Fruit fly (Drosophila melanogaster) whole organism, wandering third instar larva: Measurements from ENCODE around the gene CG4942.

Experiments used
- Abd-B ChIP-seq: fragments of >200 bp; optimal IDR thresholded peaks from 2 replicates; lab custom pipeline; 2017; ENCODE audit warnings: missing biosample characterization, missing genetic modification characterization
- CG32264 ChIP-seq: fragments of 200-800 bp; sonication (Bioruptor generic); optimal IDR thresholded peaks from 2 replicates; lab custom pipeline; 2016; ENCODE audit warnings: missing biosample characterization, missing genetic modification characterization
- CG9705 ChIP-seq: fragments of 200-800 bp; sonication (Bioruptor generic); optimal IDR thresholded peaks from 2 replicates; lab custom pipeline; 2018; ENCODE audit warnings: missing biosample characterization, mild to moderate bottlenecking, missing genetic modification characterization
- CrebA ChIP-seq: fragments of 200-800 bp; sonication (Bioruptor generic); optimal IDR thresholded peaks from 2 replicates; lab custom pipeline; 2016; ENCODE audit warnings: missing biosample characterization, mild to moderate bottlenecking, missing genetic modification characterization, borderline replicate concordance
- Dfd ChIP-seq: fragments of >200 bp; optimal IDR thresholded peaks from 2 replicates; lab custom pipeline; 2017; ENCODE audit warnings: missing biosample characterization, missing genetic modification characterization
- Dif ChIP-seq: fragments of 200-275, 200-300 bp; sonication (Bioruptor generic); optimal IDR thresholded peaks from 2 replicates; lab custom pipeline; 2018; ENCODE audit warnings: missing biosample characterization, missing genetic modification characterization; ENCODE audit not compliant: partially characterized antibody
- HLH106 ChIP-seq: fragments of 200-800 bp; optimal IDR thresholded peaks from 3 replicates; lab custom pipeline; 2019; ENCODE audit warnings: missing biosample characterization, mild to moderate bottlenecking, missing genetic modification characterization, moderate library complexity
- Hnf4 ChIP-seq: fragments of 200-800 bp; sonication (Bioruptor generic); optimal IDR thresholded peaks from 2 replicates; lab custom pipeline; 2016; ENCODE audit warnings: missing biosample characterization, mild to moderate bottlenecking, missing genetic modification characterization
- Hr78 ChIP-seq: fragments of >200 bp; optimal IDR thresholded peaks from 2 replicates; lab custom pipeline; 2017; ENCODE audit warnings: missing biosample characterization, missing genetic modification characterization
- Hr83 ChIP-seq: fragments of 200-300 bp; sonication (Bioruptor generic); optimal IDR thresholded peaks from 2 replicates; lab custom pipeline; 2016; ENCODE audit warnings: missing biosample characterization, mild to moderate bottlenecking, missing genetic modification characterization, moderate library complexity; ENCODE audit not compliant: poor library complexity, severe bottlenecking
- Jra ChIP-seq: sonication (Bioruptor generic); optimal IDR thresholded peaks from 2 replicates; lab custom pipeline; 2016; ENCODE audit warnings: missing biosample characterization, missing genetic modification characterization
- Mio ChIP-seq: sonication (Bioruptor generic); optimal IDR thresholded peaks from 2 replicates; lab custom pipeline; 2016; ENCODE audit warnings: missing biosample characterization, missing genetic modification characterization
- N ChIP-seq: fragments of >200 bp; optimal IDR thresholded peaks from 2 replicates; lab custom pipeline; 2018; ENCODE audit warnings: missing biosample characterization, missing external identifiers, missing genetic modification characterization
- OdsH ChIP-seq: fragments of 200-800 bp; sonication (Bioruptor generic); optimal IDR thresholded peaks from 2 replicates; lab custom pipeline; 2016; ENCODE audit warnings: missing biosample characterization, mild to moderate bottlenecking, missing genetic modification characterization
- Rel ChIP-seq, 2 experiments: fragments of 200-800 bp; sonication (Bioruptor generic) in 1 of 2; optimal IDR thresholded peaks; 2 replicates in 1 of 2; 3 replicates in 1 of 2; lab custom pipeline; 2016 to 2019; ENCODE audit warnings: mild to moderate bottlenecking in 2 of 2, missing biosample characterization in 2 of 2, missing genetic modification characterization in 2 of 2, moderate library complexity in 1 of 2
- Vsx2 ChIP-seq: fragments of 200-300, 225-300 bp; sonication (Bioruptor generic); optimal IDR thresholded peaks from 2 replicates; lab custom pipeline; 2018; ENCODE audit warnings: missing biosample characterization, missing genetic modification characterization; ENCODE audit not compliant: partially characterized antibody
- br ChIP-seq: fragments of 200-800 bp; sonication (Bioruptor generic); optimal IDR thresholded peaks from 2 replicates; lab custom pipeline; 2016; ENCODE audit warnings: missing biosample characterization, missing genetic modification characterization
- brk ChIP-seq: fragments of 200-800 bp; sonication (Bioruptor generic); optimal IDR thresholded peaks from 2 replicates; lab custom pipeline; 2016; ENCODE audit warnings: missing biosample characterization, mild to moderate bottlenecking, missing genetic modification characterization
- dl ChIP-seq, 2 experiments: fragments of 175-275, 200-275 bp in 1 of 2; fragments of 200-275 bp in 1 of 2; sonication (Bioruptor generic); optimal IDR thresholded peaks; lab custom pipeline; 2018; ENCODE audit warnings: mild to moderate bottlenecking in 2 of 2, missing biosample characterization in 2 of 2, missing genetic modification characterization in 2 of 2, moderate library complexity in 2 of 2; ENCODE audit not compliant: partially characterized antibody in 2 of 2, insufficient read depth in 1 of 2
- dmrt93B ChIP-seq: fragments of 200-800 bp; sonication (Bioruptor generic); optimal IDR thresholded peaks from 2 replicates; lab custom pipeline; 2018; ENCODE audit warnings: missing biosample characterization, mild to moderate bottlenecking, missing genetic modification characterization
- dsf ChIP-seq: sonication (Bioruptor generic); optimal IDR thresholded peaks from 2 replicates; lab custom pipeline; 2016; ENCODE audit warnings: missing biosample characterization, missing genetic modification characterization, borderline replicate concordance
- ey ChIP-seq: fragments of 200-800 bp; sonication (Bioruptor generic); optimal IDR thresholded peaks from 2 replicates; lab custom pipeline; 2016; ENCODE audit warnings: missing biosample characterization, missing genetic modification characterization
- foxo ChIP-seq, 2 experiments: fragments of 200-800 bp; sonication (Bioruptor generic); optimal IDR thresholded peaks; 2 replicates in 1 of 2; 3 replicates in 1 of 2; lab custom pipeline; 2016 to 2017; ENCODE audit warnings: missing biosample characterization in 2 of 2, missing genetic modification characterization in 2 of 2
- fru ChIP-seq: fragments of 200-800 bp; sonication (Bioruptor generic); optimal IDR thresholded peaks from 3 replicates; lab custom pipeline; 2016; ENCODE audit warnings: missing biosample characterization, mild to moderate bottlenecking, missing genetic modification characterization
- h ChIP-seq: fragments of 200-800 bp; sonication (Bioruptor generic); optimal IDR thresholded peaks from 3 replicates; lab custom pipeline; 2016; ENCODE audit warnings: missing biosample characterization, mild to moderate bottlenecking, missing genetic modification characterization
- jim ChIP-seq: fragments of 175-275, 200-325 bp; sonication (Bioruptor generic); optimal IDR thresholded peaks from 2 replicates; lab custom pipeline; 2016; ENCODE audit warnings: missing biosample characterization, mild to moderate bottlenecking, missing genetic modification characterization
- lola ChIP-seq: fragments of >200 bp; optimal IDR thresholded peaks from 2 replicates; lab custom pipeline; 2017; ENCODE audit warnings: missing biosample characterization, missing genetic modification characterization
- pan ChIP-seq: fragments of >200 bp; optimal IDR thresholded peaks from 2 replicates; lab custom pipeline; 2017
- psq ChIP-seq: fragments of 200-800 bp; sonication (Bioruptor generic); optimal IDR thresholded peaks from 3 replicates; lab custom pipeline; 2017; ENCODE audit warnings: missing biosample characterization, mild to moderate bottlenecking, missing genetic modification characterization, moderate library complexity
- rgr ChIP-seq: fragments of 200-800 bp; sonication (Bioruptor generic); optimal IDR thresholded peaks from 3 replicates; lab custom pipeline; 2016; ENCODE audit warnings: missing biosample characterization, mild to moderate bottlenecking, missing genetic modification characterization
- sage ChIP-seq: fragments of 200-800 bp; sonication (Bioruptor generic); optimal IDR thresholded peaks from 2 replicates; lab custom pipeline; 2016; ENCODE audit warnings: missing biosample characterization, mild to moderate bottlenecking, missing genetic modification characterization
- sv ChIP-seq: fragments of 200-800 bp; sonication (Bioruptor generic); optimal IDR thresholded peaks from 3 replicates; lab custom pipeline; 2016; ENCODE audit warnings: missing biosample characterization, missing genetic modification characterization
- tai ChIP-seq: sonication (Bioruptor generic); optimal IDR thresholded peaks from 2 replicates; lab custom pipeline; 2016; ENCODE audit warnings: missing biosample characterization, missing genetic modification characterization
- usp ChIP-seq: fragments of >200 bp; optimal IDR thresholded peaks from 2 replicates; lab custom pipeline; 2017; ENCODE audit warnings: missing biosample characterization, missing genetic modification characterization
- woc ChIP-seq: sonication (Bioruptor generic); optimal IDR thresholded peaks from 2 replicates; lab custom pipeline; 2016; ENCODE audit warnings: missing biosample characterization, mild to moderate bottlenecking, missing genetic modification characterization

Gene CG4942

dm6 chr3L:9065997-9066441, 6.9 kb upstream of the CG4942 start, which contains the start of gene Argk1:
TSS of gene Argk1 (minus strand) at chr3L:9066027.
- TF ChIP-seq ey (GFP tag; lab: Kevin White, UChicago) (no peak), dsf (GFP tag; lab: Kevin White, UChicago) (no peak), Mio (GFP tag; lab: Kevin White, UChicago) (no peak), brk (GFP tag; lab: Kevin White, UChicago) (no peak), Jra (GFP tag; lab: Kevin White, UChicago) (no peak), Hr78 (GFP tag; lab: Kevin White, UChicago) (no peak), tai (GFP tag; lab: Kevin White, UChicago) (peak; percentile 16), pan (lab: Kevin White, UChicago) (no peak), usp (no peak), Rel (GFP tag; optimal IDR thresholded peaks at IDR 0.05; lab: Kevin White, UChicago) (no peak), Rel (tag; optimal IDR thresholded peaks at IDR 0.05; lab: Kevin White, UChicago) (no peak), lola (no peak), CG32264 (no peak), fru (peak; percentile 14), N (GFP tag; lab: Kevin White, UChicago) (no peak), Abd-B (GFP tag; lab: Kevin White, UChicago) (no peak), Dfd (GFP tag; lab: Kevin White, UChicago) (no peak), sv (GFP tag; lab: Kevin White, UChicago) (peak; percentile 29), foxo (GFP tag; optimal IDR thresholded peaks at IDR 0.05; lab: Kevin White, UChicago) (peak in 1 of 2 experiments; percentile 34), sage (GFP tag; lab: Kevin White, UChicago) (no peak), rgr (peak; percentile 54), HLH106 (tag; lab: Kevin White, UChicago) (peak; percentile 44), OdsH (peak; percentile 50), Dif (peak; percentile 65), dl (GFP tag; optimal IDR thresholded peaks at IDR 0.05; lab: Kevin White, UChicago; ENCODE audit: insufficient read depth in 1 of 2, partially characterized antibody in 2 of 2) (peak; percentile 38 to 55), psq (GFP tag; lab: Kevin White, UChicago) (no peak), h (GFP tag; lab: Kevin White, UChicago) (peak; percentile 10), jim (GFP tag; lab: Kevin White, UChicago) (no peak), CG9705 (no peak)

dm6 chr3L:9066509-9067021, 6.3 kb upstream of the CG4942 start:
- TF ChIP-seq ey (GFP tag; lab: Kevin White, UChicago) (no peak), Vsx2 (GFP tag; lab: Kevin White, UChicago) (peak; percentile 19), rgr (no peak), HLH106 (tag; lab: Kevin White, UChicago) (no peak), Mio (GFP tag; lab: Kevin White, UChicago) (no peak)

dm6 chr3L:9072062-9072730, 709 bp upstream of the CG4942 start:
- TF ChIP-seq dmrt93B (GFP tag; lab: Kevin White, UChicago) (no peak), fru (no peak), usp (no peak), sage (GFP tag; lab: Kevin White, UChicago) (peak; percentile 21), Hnf4 (GFP tag; lab: Kevin White, UChicago) (peak; percentile 19), Hr78 (GFP tag; lab: Kevin White, UChicago) (no peak), Abd-B (GFP tag; lab: Kevin White, UChicago) (no peak), Hr83 (GFP tag; lab: Kevin White, UChicago) (peak; percentile 14), woc (GFP tag; lab: Kevin White, UChicago) (no peak), N (GFP tag; lab: Kevin White, UChicago) (no peak), Rel (GFP tag; optimal IDR thresholded peaks at IDR 0.05; lab: Kevin White, UChicago) (no peak), Rel (tag; optimal IDR thresholded peaks at IDR 0.05; lab: Kevin White, UChicago) (peak; percentile 100), CrebA (GFP tag; lab: Kevin White, UChicago) (peak; percentile 68), br (GFP tag; lab: Kevin White, UChicago) (no peak), OdsH (peak; percentile 9), brk (GFP tag; lab: Kevin White, UChicago) (peak; percentile 34), jim (GFP tag; lab: Kevin White, UChicago) (no peak)
